Worm (Caenorhabditis elegans) whole organism, L4 larva: ENCODE measurements around the gene htas-1.

Source experiments
- D1046.2 ChIP-seq: fragments of 200-800 bp; sonication (Bioruptor generic); IDR thresholded peaks from 2 replicates; pipeline ENCODE4 v1.3.6; 2022; ENCODE audit warnings: missing genetic modification characterization, missing compliant biosample characterization
- F26F4.8 ChIP-seq: fragments of 200-800 bp; sonication (Bioruptor generic); conservative IDR thresholded peaks from 2 replicates; pipeline ENCODE4 v1.3.6; 2022; ENCODE audit warnings: missing genetic modification characterization, missing compliant biosample characterization
- F37D6.2 ChIP-seq: sonication (generic microtip); optimal IDR thresholded peaks from 2 replicates; lab custom pipeline; 2016; ENCODE audit warnings: mild to moderate bottlenecking, missing genetic modification characterization, missing compliant biosample characterization
- F49E8.2 ChIP-seq: sonication (generic microtip); optimal IDR thresholded peaks from 2 replicates; lab custom pipeline; 2016; ENCODE audit warnings: missing compliant biosample characterization, mild to moderate bottlenecking, missing genetic modification characterization, borderline replicate concordance
- T20F7.1 ChIP-seq: fragments of 200-800 bp; sonication (Bioruptor generic); optimal IDR thresholded peaks from 2 replicates; lab custom pipeline; 2018; ENCODE audit warnings: mild to moderate bottlenecking, missing genetic modification characterization, missing compliant biosample characterization
- Y48G9A.11 ChIP-seq: fragments of 200-800 bp; sonication (Bioruptor generic); IDR thresholded peaks from 2 replicates; pipeline ENCODE4 v1.3.6; 2022; ENCODE audit warnings: missing genetic modification reagents, missing genetic modification characterization, missing compliant biosample characterization
- Y5F2A.4 ChIP-seq: fragments of 200-800 bp; sonication (Bioruptor generic); optimal IDR thresholded peaks from 2 replicates; lab custom pipeline; 2018; ENCODE audit warnings: mild to moderate bottlenecking, missing genetic modification characterization, missing compliant biosample characterization
- Y75B8A.6 ChIP-seq: fragments of 200-800 bp; sonication (Bioruptor generic); IDR thresholded peaks from 2 replicates; pipeline ENCODE4 v1.3.6; 2022; ENCODE audit warnings: missing genetic modification reagents, missing genetic modification characterization, missing compliant biosample characterization
- ZK546.5 ChIP-seq, 2 experiments: sonication (generic microtip); optimal IDR thresholded peaks; 2 replicates each; lab custom pipeline; 2017; ENCODE audit warnings: missing biosample characterization in 2 of 2, missing genetic modification characterization in 2 of 2
- aha-1 ChIP-seq: fragments of 150-350 bp; peaks from one replicate; lab custom pipeline; 2014; ENCODE audit warnings: missing biosample characterization, missing genetic modification characterization
- aly-2 ChIP-seq: sonication (generic microtip); optimal IDR thresholded peaks from 2 replicates; lab custom pipeline; 2018; ENCODE audit warnings: missing biosample characterization, missing genetic modification characterization
- ceh-32 ChIP-seq: sonication (generic microtip); optimal IDR thresholded peaks from 2 replicates; lab custom pipeline; 2016; ENCODE audit warnings: mild to moderate bottlenecking, missing genetic modification characterization, missing compliant biosample characterization; ENCODE audit not compliant: poor library complexity
- ceh-44 ChIP-seq: fragments of 200-800 bp; sonication (Bioruptor generic); IDR thresholded peaks from 2 replicates; pipeline ENCODE4 v1.3.6; 2022; ENCODE audit warnings: missing genetic modification reagents, missing genetic modification characterization, missing compliant biosample characterization
- cey-2 ChIP-seq: sonication (generic microtip); optimal IDR thresholded peaks from 3 replicates; lab custom pipeline; 2017; ENCODE audit warnings: missing genetic modification characterization, mild to moderate bottlenecking, missing compliant biosample characterization, antibody characterized with exemption, borderline replicate concordance; ENCODE audit not compliant: insufficient read depth
- ctbp-1 ChIP-seq: fragments of 200-800 bp; sonication (Bioruptor generic); IDR thresholded peaks from 2 replicates; pipeline ENCODE4 v1.3.6; 2022; ENCODE audit warnings: missing genetic modification reagents, missing genetic modification characterization, missing compliant biosample characterization
- daf-16 ChIP-seq, 3 experiments: sonication (generic microtip); optimal IDR thresholded peaks; 2 replicates each; lab custom pipeline; 2016 to 2017; ENCODE audit warnings: missing genetic modification characterization in 3 of 3, missing genetic modification reagents in 3 of 3, mild to moderate bottlenecking in 2 of 3, missing compliant biosample characterization in 2 of 3, missing biosample characterization in 1 of 3, moderate library complexity in 1 of 3
- dmd-9 ChIP-seq: fragments of 200-800 bp; sonication (Bioruptor generic); IDR thresholded peaks from 2 replicates; pipeline ENCODE4 v1.3.6; 2022; ENCODE audit warnings: missing genetic modification reagents, missing genetic modification characterization, missing compliant biosample characterization
- dpl-1 ChIP-seq: fragments of 150-350 bp; optimal IDR thresholded peaks from 2 replicates; lab custom pipeline; 2014; ENCODE audit warnings: missing biosample characterization, missing genetic modification reagents, missing genetic modification characterization
- dve-1 ChIP-seq: sonication (generic microtip); optimal IDR thresholded peaks from 2 replicates; lab custom pipeline; 2017; ENCODE audit warnings: antibody characterized with exemption, mild to moderate bottlenecking, missing genetic modification characterization, missing compliant biosample characterization; ENCODE audit not compliant: insufficient read depth
- egl-43 ChIP-seq: fragments of 200-800 bp; sonication (Bioruptor generic); IDR thresholded peaks from 2 replicates; pipeline ENCODE4 v1.3.6; 2022; ENCODE audit warnings: missing genetic modification reagents, missing genetic modification characterization, missing compliant biosample characterization
- fos-1 ChIP-seq: fragments of 150-350 bp; optimal IDR thresholded peaks from 2 replicates; lab custom pipeline; 2014; ENCODE audit warnings: missing biosample characterization, missing genetic modification characterization
- hif-1 ChIP-seq, 2 experiments: sonication (generic microtip); optimal IDR thresholded peaks; 2 replicates each; lab custom pipeline; 2016 to 2017; ENCODE audit warnings: missing compliant biosample characterization in 2 of 2, missing genetic modification characterization in 2 of 2, missing genetic modification reagents in 2 of 2, missing genotype in 2 of 2, mild to moderate bottlenecking in 1 of 2
- hlh-11 ChIP-seq: fragments of 200-800 bp; sonication (Bioruptor generic); optimal IDR thresholded peaks from 2 replicates; lab custom pipeline; 2018; ENCODE audit warnings: mild to moderate bottlenecking, missing genetic modification characterization, missing compliant biosample characterization
- hlh-30 ChIP-seq: sonication (generic microtip); optimal IDR thresholded peaks from 2 replicates; lab custom pipeline; 2017; ENCODE audit warnings: antibody characterized with exemption, mild to moderate bottlenecking, missing genetic modification characterization, missing compliant biosample characterization; ENCODE audit not compliant: insufficient read depth
- hmg-1.1 ChIP-seq: fragments of 200-800 bp; sonication (Bioruptor generic); IDR thresholded peaks from 2 replicates; pipeline ENCODE4 v1.3.6; 2022; ENCODE audit warnings: missing genetic modification reagents, missing genetic modification characterization, missing compliant biosample characterization
- jun-1 ChIP-seq: fragments of 150-350 bp; optimal IDR thresholded peaks from 2 replicates; lab custom pipeline; 2014; ENCODE audit warnings: missing biosample characterization, missing genetic modification reagents, missing genetic modification characterization
- lim-7 ChIP-seq: fragments of 200-800 bp; sonication (Bioruptor generic); IDR thresholded peaks from 2 replicates; pipeline ENCODE4 v1.3.6; 2022; ENCODE audit warnings: missing genetic modification characterization, missing compliant biosample characterization
- lin-13 ChIP-seq: fragments of 150-350 bp; optimal IDR thresholded peaks from 2 replicates; lab custom pipeline; 2014; ENCODE audit warnings: missing biosample characterization, missing genetic modification reagents, missing genetic modification characterization
- lir-3 ChIP-seq: sonication (generic microtip); optimal IDR thresholded peaks from 2 replicates; lab custom pipeline; 2016; ENCODE audit warnings: mild to moderate bottlenecking, missing genetic modification characterization, missing compliant biosample characterization
- lsy-2 ChIP-seq, 2 experiments: fragments of 150-350 bp in 1 of 2; sonication (generic microtip) in 1 of 2; optimal IDR thresholded peaks; 2 replicates each; lab custom pipeline; 2014 to 2017; ENCODE audit warnings: missing biosample characterization in 2 of 2, missing genetic modification characterization in 2 of 2
- mep-1 ChIP-seq: fragments of 150-350 bp; sonication (generic microtip); optimal IDR thresholded peaks from 3 replicates; lab custom pipeline; 2014; ENCODE audit warnings: missing biosample characterization, missing genetic modification characterization
- mes-2 ChIP-seq: sonication (generic microtip); optimal IDR thresholded peaks from 2 replicates; lab custom pipeline; 2016; ENCODE audit warnings: missing genotype, mild to moderate bottlenecking, missing genetic modification characterization, missing compliant biosample characterization; ENCODE audit not compliant: poor library complexity, severe bottlenecking
- nhr-10 ChIP-seq: fragments of 150-350 bp; optimal IDR thresholded peaks from 2 replicates; lab custom pipeline; 2014; ENCODE audit warnings: missing biosample characterization, missing genetic modification characterization
- nhr-102 ChIP-seq: sonication (generic microtip); optimal IDR thresholded peaks from 2 replicates; lab custom pipeline; 2016; ENCODE audit warnings: mild to moderate bottlenecking, missing genetic modification characterization, moderate library complexity, missing compliant biosample characterization
- nhr-11 ChIP-seq: fragments of 150-350 bp; optimal IDR thresholded peaks from 2 replicates; lab custom pipeline; 2014; ENCODE audit warnings: missing biosample characterization, missing genetic modification characterization
- nhr-28 ChIP-seq: fragments of 150-350 bp; optimal IDR thresholded peaks from 2 replicates; lab custom pipeline; 2014; ENCODE audit warnings: missing biosample characterization, missing genetic modification characterization
- nhr-42 ChIP-seq: fragments of 200-800 bp; sonication (Bioruptor generic); IDR thresholded peaks from 2 replicates; pipeline ENCODE4 v1.3.6; 2022; ENCODE audit warnings: missing genetic modification characterization, missing compliant biosample characterization
- nhr-48 ChIP-seq: sonication (generic microtip); optimal IDR thresholded peaks from 2 replicates; lab custom pipeline; 2016; ENCODE audit warnings: mild to moderate bottlenecking, missing genetic modification characterization, missing compliant biosample characterization
- rbr-2 ChIP-seq: sonication (generic microtip); optimal IDR thresholded peaks from 2 replicates; lab custom pipeline; 2016; ENCODE audit warnings: missing genotype, missing genetic modification characterization, missing compliant biosample characterization
- saeg-2 ChIP-seq: fragments of 200-800 bp; sonication (Bioruptor generic); IDR thresholded peaks from 2 replicates; pipeline ENCODE4 v1.3.6; 2022; ENCODE audit warnings: missing genetic modification reagents, missing genetic modification characterization, missing compliant biosample characterization
- set-16 ChIP-seq: fragments of 200-800 bp; sonication (Bioruptor generic); IDR thresholded peaks from 2 replicates; pipeline ENCODE4 v1.3.6; 2022; ENCODE audit warnings: missing genetic modification reagents, missing genetic modification characterization, missing compliant biosample characterization
- skn-1 ChIP-seq: fragments of 150-350 bp; optimal IDR thresholded peaks from 2 replicates; lab custom pipeline; 2014; ENCODE audit warnings: missing biosample characterization, missing genetic modification characterization
- snpc-4 ChIP-seq: fragments of 150-350 bp; optimal IDR thresholded peaks from 2 replicates; lab custom pipeline; 2014; ENCODE audit warnings: missing biosample characterization, missing genetic modification characterization
- spr-1 ChIP-seq: sonication (generic microtip); optimal IDR thresholded peaks from 2 replicates; lab custom pipeline; 2016; ENCODE audit warnings: mild to moderate bottlenecking, missing genetic modification characterization, missing compliant biosample characterization
- tag-97 ChIP-seq: fragments of 200-800 bp; sonication (Bioruptor generic); IDR thresholded peaks from 2 replicates; pipeline ENCODE4 v1.3.6; 2022; ENCODE audit warnings: missing genetic modification characterization, missing compliant biosample characterization
- unc-130 ChIP-seq: sonication (generic microtip); optimal IDR thresholded peaks from 2 replicates; lab custom pipeline; 2016; ENCODE audit warnings: missing genetic modification reagents, missing genetic modification characterization, missing compliant biosample characterization
- unc-39 ChIP-seq: sonication (generic microtip); optimal IDR thresholded peaks from 2 replicates; lab custom pipeline; 2017; ENCODE audit warnings: missing biosample characterization, missing genetic modification characterization
- zfp-2 ChIP-seq: sonication (generic microtip); optimal IDR thresholded peaks from 2 replicates; lab custom pipeline; 2016; ENCODE audit warnings: mild to moderate bottlenecking, missing genetic modification characterization, missing compliant biosample characterization
- zfp-3 ChIP-seq: fragments of 200-800 bp; sonication (Bioruptor generic); conservative IDR thresholded peaks from 2 replicates; pipeline ENCODE4 v1.3.6; 2022; ENCODE audit warnings: missing genetic modification reagents, missing genetic modification characterization, missing compliant biosample characterization
- ztf-11 ChIP-seq: fragments of 150-350 bp; optimal IDR thresholded peaks from 2 replicates; lab custom pipeline; 2014; ENCODE audit warnings: missing biosample characterization, missing genetic modification characterization
- ztf-7 ChIP-seq: fragments of 150-350 bp; optimal IDR thresholded peaks from 2 replicates; lab custom pipeline; 2014; ENCODE audit warnings: missing biosample characterization, missing genetic modification characterization

htas-1 gene

DNA sequence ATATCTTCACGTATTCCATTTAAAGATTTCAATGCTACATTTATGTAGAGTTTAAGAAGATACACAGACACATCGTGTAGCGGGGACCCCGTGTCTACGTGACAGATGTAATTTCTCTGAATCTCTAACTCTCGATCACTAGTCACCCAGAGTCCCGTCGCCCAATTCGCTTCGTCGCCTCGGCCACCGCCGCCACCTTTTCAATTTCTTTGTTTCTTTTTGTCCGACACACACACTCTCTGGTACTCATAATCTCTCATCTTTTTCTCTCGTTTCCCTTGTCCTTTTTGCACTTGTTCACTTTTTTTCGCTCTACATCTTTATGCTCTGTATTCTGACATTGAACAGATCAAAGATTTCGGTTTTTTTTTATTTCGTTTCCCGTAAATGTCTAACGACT lies 35.1 kb upstream of the htas-1 start (continued):
- TF ChIP-seq aha-1 (peak; percentile 100), F26F4.8 (GFP tag; lab: Robert Waterston, UW) (no peak), mep-1 (tag; lab: Kevin White, UChicago) (peak; percentile 83), ZK546.5 (tag; optimal IDR thresholded peaks at IDR 0.05; lab: Kevin White, UChicago) (no peak), cey-2 (tag; lab: Kevin White, UChicago) (peak; percentile 64), rbr-2 (tag; lab: Kevin White, UChicago) (peak; percentile 65), saeg-2 (GFP tag; lab: Robert Waterston, UW) (0 out of 2 replicates have a peak, but pooled peaks have one; percentile 31), nhr-11 (tag; lab: Kevin White, UChicago) (peak; percentile 57), dpl-1 (GFP tag; lab: Kevin White, UChicago) (peak; percentile 38), tag-97 (GFP tag; lab: Robert Waterston, UW) (no peak), jun-1 (tag; lab: Kevin White, UChicago) (peak; percentile 18), zfp-3 (0 out of 2 replicates have a peak, but pooled peaks have one; percentile 36), F37D6.2 (tag; lab: Kevin White, UChicago) (no peak), ceh-44 (GFP tag; lab: Robert Waterston, UW) (no peak), D1046.2 (GFP tag; lab: Robert Waterston, UW) (no peak), nhr-10 (peak; percentile 27), lsy-2 (tag; optimal IDR thresholded peaks at IDR 0.05; lab: Kevin White, UChicago) (peak; percentile 70 to 79), skn-1 (no peak), Y75B8A.6 (GFP tag; lab: Robert Waterston, UW) (no peak), zfp-2 (tag; lab: Kevin White, UChicago) (no peak), lin-13 (GFP tag; lab: Kevin White, UChicago) (peak; percentile 45), dve-1 (tag; lab: Kevin White, UChicago) (peak; percentile 87), aly-2 (no peak), F49E8.2 (tag; lab: Kevin White, UChicago) (no peak), nhr-28 (peak; percentile 94), T20F7.1 (GFP tag; lab: Kevin White, UChicago) (no peak), hmg-1.1 (GFP tag; lab: Robert Waterston, UW) (no peak; the same call in 1 of the 2 replicates), fos-1 (no peak), hlh-30 (tag; lab: Kevin White, UChicago) (peak; percentile 62), ztf-11 (no peak), Y5F2A.4 (GFP tag; lab: Kevin White, UChicago) (no peak), nhr-42 (GFP tag; lab: Robert Waterston, UW) (no peak), unc-130 (GFP tag; lab: Kevin White, UChicago) (no peak), set-16 (GFP tag; lab: Robert Waterston, UW) (no peak), Y48G9A.11 (GFP tag; lab: Robert Waterston, UW) (no peak), spr-1 (no peak), mes-2 (no peak), ctbp-1 (GFP tag; lab: Robert Waterston, UW) (peak; percentile 61), daf-16 (GFP tag; optimal IDR thresholded peaks at IDR 0.05; lab: Kevin White, UChicago) (no peak), daf-16 (tag; optimal IDR thresholded peaks at IDR 0.05; lab: Kevin White, UChicago) (peak; percentile 56), snpc-4 (no peak), unc-39 (tag; lab: Kevin White, UChicago) (no peak), nhr-48 (peak; percentile 84), dmd-9 (GFP tag; lab: Robert Waterston, UW) (no peak), egl-43 (GFP tag; lab: Robert Waterston, UW) (no peak), nhr-102 (no peak), ceh-32 (tag; lab: Kevin White, UChicago) (no peak), hif-1 (tag; optimal IDR thresholded peaks at IDR 0.05; lab: Kevin White, UChicago) (peak; percentile 84 to 99), lir-3 (tag; lab: Kevin White, UChicago) (no peak), hlh-11 (tag; lab: Kevin White, UChicago) (peak; percentile 90), lim-7 (GFP tag; lab: Robert Waterston, UW) (no peak), ztf-7 (peak; percentile 15)
